Fruit fly (Drosophila melanogaster): Measurements from ENCODE around the gene eIF4EHP.

Gene eIF4EHP

DNA sequence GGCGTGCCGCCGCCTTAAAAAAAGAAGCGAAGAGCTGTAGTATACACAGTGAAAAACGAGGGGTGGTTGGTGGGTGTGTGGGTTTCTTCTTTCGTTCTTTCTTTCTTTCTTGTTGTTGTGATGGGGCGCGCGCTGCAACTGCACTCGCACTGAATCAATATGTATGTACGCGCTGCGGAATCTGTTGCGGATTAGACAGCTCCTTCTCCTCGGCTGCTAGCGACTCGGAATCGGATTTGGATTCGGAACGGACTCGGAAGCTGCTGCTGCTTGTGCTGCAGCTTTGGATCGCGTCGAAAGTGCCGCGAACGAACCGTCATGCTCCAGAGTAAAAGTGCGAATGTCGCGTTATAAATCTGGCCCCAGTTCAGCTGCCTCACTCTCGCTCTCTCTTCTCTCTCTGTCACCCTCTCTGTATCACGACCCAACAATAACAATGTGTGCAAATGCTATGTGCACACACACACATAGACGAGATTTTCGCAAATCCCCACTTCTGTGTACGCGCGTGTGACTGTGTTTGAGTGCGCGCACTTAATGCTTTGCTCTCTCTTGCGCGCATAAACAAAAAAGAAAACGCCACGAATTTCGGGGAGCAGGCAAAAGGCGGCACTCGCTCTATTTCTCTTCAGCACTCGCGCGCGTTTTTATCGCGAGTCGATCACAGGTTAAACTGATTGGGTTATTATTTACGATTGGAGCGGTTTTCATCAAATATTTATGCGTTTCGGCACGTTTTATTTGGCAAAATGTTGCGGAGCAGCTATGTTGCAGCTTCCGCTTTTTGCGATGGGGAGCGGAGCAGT, 77.5 kb downstream of the eIF4EHP start (continued):
- TF ChIP-seq usp (GFP tag; optimal IDR thresholded peaks at IDR 0.05) (no peak), CG4707 (GFP tag; optimal IDR thresholded peaks at IDR 0.05) (no peak), abd-A (tag; optimal IDR thresholded peaks at IDR 0.05) (no peak), CG4360 (GFP tag; IDR thresholded peaks at IDR 0.05) (peak; percentile 67), Lpt (GFP tag; optimal IDR thresholded peaks at IDR 0.05) (no peak), vvl (GFP tag; IDR thresholded peaks at IDR 0.05) (no peak), CG16813 (GFP tag; IDR thresholded peaks at IDR 0.05; ENCODE audit: partially characterized antibody) (no peak), hb (GFP tag; IDR thresholded peaks at IDR 0.05; ENCODE audit: partially characterized antibody) (no peak), Deaf1 (tag; optimal IDR thresholded peaks at IDR 0.05) (peak; percentile 90), CG17328 (GFP tag; IDR thresholded peaks at IDR 0.05) (no peak), ab (GFP tag; optimal IDR thresholded peaks at IDR 0.05) (no peak), CG17829 (tag; optimal IDR thresholded peaks at IDR 0.05) (no peak), CG6813 (GFP tag; optimal IDR thresholded peaks at IDR 0.05) (peak; percentile 50), Ets97D (GFP tag; optimal IDR thresholded peaks at IDR 0.05) (no peak), CG18619 (GFP tag; optimal IDR thresholded peaks at IDR 0.05) (no peak), gsb-n (tag; optimal IDR thresholded peaks at IDR 0.05) (peak; percentile 14), CG8944 (GFP tag; optimal IDR thresholded peaks at IDR 0.05) (no peak), Antp (GFP tag; optimal IDR thresholded peaks at IDR 0.05) (no peak), CG9727 (GFP tag; optimal IDR thresholded peaks at IDR 0.05) (peak; percentile 9), dimm (GFP tag; IDR thresholded peaks at IDR 0.05) (no peak), CG14710 (tag; optimal IDR thresholded peaks at IDR 0.05) (no peak), CG4617 (GFP tag; optimal IDR thresholded peaks at IDR 0.05; ENCODE audit: borderline replicate concordance) (peak; percentile 46), cwo (GFP tag; optimal IDR thresholded peaks at IDR 0.05) (no peak), YL-1 (GFP tag; optimal IDR thresholded peaks at IDR 0.05) (peak; percentile 26), danr (GFP tag; IDR thresholded peaks at IDR 0.05) (no peak), ase (GFP tag; IDR thresholded peaks at IDR 0.05) (no peak), CG12155 (GFP tag; optimal IDR thresholded peaks at IDR 0.05) (no peak), CG31365 (tag; optimal IDR thresholded peaks at IDR 0.05) (no peak), CG14965 (GFP tag; optimal IDR thresholded peaks at IDR 0.05; ENCODE audit: borderline replicate concordance) (no peak), CG6254 (GFP tag; optimal IDR thresholded peaks at IDR 0.05) (no peak), CG18599 (GFP tag; optimal IDR thresholded peaks at IDR 0.05) (no peak), Optix (GFP tag; IDR thresholded peaks at IDR 0.05) (no peak), CG5953 (GFP tag; IDR thresholded peaks at IDR 0.05) (no peak), chif (GFP tag; optimal IDR thresholded peaks at IDR 0.05) (no peak), ssp (GFP tag; IDR thresholded peaks at IDR 0.05) (no peak), ATbp (GFP tag; optimal IDR thresholded peaks at IDR 0.05) (no peak), CG10431 (GFP tag; optimal IDR thresholded peaks at IDR 0.05) (no peak), stc (GFP tag; IDR thresholded peaks at IDR 0.05) (peak; percentile 35; the same call in 1 of the 2 replicates), CG10274 (GFP tag; optimal IDR thresholded peaks at IDR 0.05) (no peak), wek (GFP tag; optimal IDR thresholded peaks at IDR 0.05) (no peak), ara (GFP tag; IDR thresholded peaks at IDR 0.05) (no peak), CG10209 (GFP tag; optimal IDR thresholded peaks at IDR 0.05) (no peak), CkIIα-i1 (GFP tag; IDR thresholded peaks at IDR 0.05) (no peak), CG14050 (GFP tag; IDR thresholded peaks at IDR 0.05) (0 out of 3 replicates have a peak, but pooled peaks have one; percentile 12), wdn (GFP tag; IDR thresholded peaks at IDR 0.05) (no peak), tap (tag; optimal IDR thresholded peaks at IDR 0.05) (no peak), gcm (GFP tag; optimal IDR thresholded peaks at IDR 0.05) (no peak), CG17359 (tag; optimal IDR thresholded peaks at IDR 0.05) (no peak), BtbVII (GFP tag; optimal IDR thresholded peaks at IDR 0.05) (peak; percentile 2)
